Worm (Caenorhabditis elegans) whole organism, young adult: ENCODE results near the gene ZK666.11.

Experiments used
- B0336.3 ChIP-seq: fragments of 200-800 bp; sonication (Bioruptor generic); IDR thresholded peaks from 2 replicates; pipeline ENCODE4 v1.3.6; 2022; ENCODE audit warnings: missing genetic modification characterization, missing compliant biosample characterization
- C06A6.2 ChIP-seq: fragments of 200-800 bp; sonication (Bioruptor generic); conservative IDR thresholded peaks from 2 replicates; pipeline ENCODE4 v1.3.6; 2022; ENCODE audit warnings: missing genetic modification characterization, missing compliant biosample characterization
- C17E4.6 ChIP-seq: fragments of 200-800 bp; sonication (Bioruptor generic); IDR thresholded peaks from 2 replicates; pipeline ENCODE4 v1.3.6; 2022; ENCODE audit warnings: missing genetic modification reagents, missing genetic modification characterization, missing compliant biosample characterization
- F33H1.4 ChIP-seq: fragments of 200-800 bp; sonication (Bioruptor generic); IDR thresholded peaks from 2 replicates; pipeline ENCODE4 v1.3.6; 2022; ENCODE audit warnings: missing genetic modification reagents, missing genetic modification characterization, missing compliant biosample characterization
- K12H6.12 ChIP-seq: fragments of 200-800 bp; sonication (Bioruptor generic); optimal IDR thresholded peaks from 2 replicates; lab custom pipeline; 2018; ENCODE audit warnings: mild to moderate bottlenecking, missing genetic modification characterization, missing compliant biosample characterization
- Y67H2A.10 ChIP-seq: fragments of 200-800 bp; sonication (Bioruptor generic); conservative IDR thresholded peaks from 2 replicates; pipeline ENCODE4 v1.3.6; 2022; ENCODE audit warnings: missing genetic modification reagents, missing genetic modification characterization, missing compliant biosample characterization
- ZK185.1 ChIP-seq: sonication (generic microtip); optimal IDR thresholded peaks from 2 replicates; lab custom pipeline; 2016; ENCODE audit warnings: mild to moderate bottlenecking, missing genetic modification characterization, missing compliant biosample characterization; ENCODE audit not compliant: poor library complexity, severe bottlenecking
- atf-7 ChIP-seq: sonication (generic microtip); optimal IDR thresholded peaks from 2 replicates; lab custom pipeline; 2017; ENCODE audit warnings: mild to moderate bottlenecking, missing genetic modification characterization, missing compliant biosample characterization
- athp-1 ChIP-seq: sonication (generic microtip); optimal IDR thresholded peaks from 2 replicates; lab custom pipeline; 2017; ENCODE audit warnings: mild to moderate bottlenecking, missing genetic modification characterization, missing compliant biosample characterization
- attf-3 ChIP-seq: fragments of 200-800 bp; sonication (Bioruptor generic); conservative IDR thresholded peaks from 2 replicates; pipeline ENCODE4 v1.3.6; 2022; ENCODE audit warnings: missing genetic modification reagents, missing genetic modification characterization, missing compliant biosample characterization
- attf-5 ChIP-seq: fragments of 200-800 bp; sonication (Bioruptor generic); optimal IDR thresholded peaks from 2 replicates; lab custom pipeline; 2018; ENCODE audit warnings: mild to moderate bottlenecking, missing genetic modification characterization, missing compliant biosample characterization
- bed-1 ChIP-seq: fragments of 200-800 bp; sonication (Bioruptor generic); IDR thresholded peaks from 2 replicates; pipeline ENCODE4 v1.3.6; 2022; ENCODE audit warnings: missing genetic modification reagents, missing genetic modification characterization, missing compliant biosample characterization
- cebp-2 ChIP-seq: fragments of 200-800 bp; sonication (Bioruptor generic); IDR thresholded peaks from 2 replicates; pipeline ENCODE4 v1.3.6; 2022; ENCODE audit warnings: missing genetic modification characterization, missing compliant biosample characterization
- ceh-27 ChIP-seq: fragments of 200-800 bp; sonication (Bioruptor generic); optimal IDR thresholded peaks from 2 replicates; lab custom pipeline; 2018; ENCODE audit warnings: mild to moderate bottlenecking, missing genetic modification characterization, moderate library complexity, missing compliant biosample characterization
- die-1 ChIP-seq: sonication (generic microtip); optimal IDR thresholded peaks from 2 replicates; lab custom pipeline; 2016; ENCODE audit warnings: missing genotype, mild to moderate bottlenecking, missing genetic modification characterization, missing compliant biosample characterization
- dox-1 ChIP-seq: fragments of 200-800 bp; sonication (Bioruptor generic); IDR thresholded peaks from 2 replicates; pipeline ENCODE4 v1.3.6; 2022; ENCODE audit warnings: missing genetic modification reagents, missing genetic modification characterization, missing compliant biosample characterization
- ets-4 ChIP-seq: fragments of 200-800 bp; sonication (Bioruptor generic); optimal IDR thresholded peaks from 2 replicates; lab custom pipeline; 2018; ENCODE audit warnings: mild to moderate bottlenecking, missing genetic modification characterization, missing compliant biosample characterization
- fkh-3 ChIP-seq: sonication (generic microtip); optimal IDR thresholded peaks from 2 replicates; lab custom pipeline; 2016; ENCODE audit warnings: mild to moderate bottlenecking, missing genetic modification characterization, missing compliant biosample characterization
- hmg-1.2 ChIP-seq: fragments of 200-800 bp; sonication (Bioruptor generic); IDR thresholded peaks from 2 replicates; pipeline ENCODE4 v1.3.6; 2022; ENCODE audit warnings: missing genetic modification reagents, missing genetic modification characterization, missing compliant biosample characterization
- hmg-20 ChIP-seq: fragments of 200-800 bp; sonication (Bioruptor generic); IDR thresholded peaks from 2 replicates; pipeline ENCODE4 v1.3.6; 2022; ENCODE audit warnings: missing genetic modification reagents, missing genetic modification characterization, missing compliant biosample characterization
- lag-1 ChIP-seq: fragments of 200-800 bp; sonication (Bioruptor generic); IDR thresholded peaks from 2 replicates; pipeline ENCODE4 v1.3.6; 2022; ENCODE audit warnings: missing genetic modification reagents, missing genetic modification characterization, missing compliant biosample characterization
- let-607 ChIP-seq, 2 experiments: fragments of 200-800 bp in 1 of 2; sonication (Bioruptor generic) in 1 of 2; sonication (generic microtip) in 1 of 2; optimal IDR thresholded peaks; 2 replicates each; lab custom pipeline; 2016 to 2018; ENCODE audit warnings: mild to moderate bottlenecking in 2 of 2, missing compliant biosample characterization in 2 of 2, missing genetic modification characterization in 2 of 2, moderate library complexity in 2 of 2, missing genotype in 1 of 2
- lin-26 ChIP-seq: fragments of 200-800 bp; sonication (Bioruptor generic); IDR thresholded peaks from 2 replicates; pipeline ENCODE4 v1.3.6; 2022; ENCODE audit warnings: missing genetic modification reagents, missing genetic modification characterization, missing compliant biosample characterization
- lin-35 ChIP-seq, 3 experiments: fragments of 150-350 bp in 2 of 3; sonication (generic microtip) in 1 of 3; optimal IDR thresholded peaks; 2 replicates each; lab custom pipeline; 2014 to 2018; ENCODE audit warnings: missing biosample characterization in 3 of 3, missing genetic modification characterization in 3 of 3, missing genetic modification reagents in 3 of 3
- lsy-27 ChIP-seq: sonication (generic microtip); optimal IDR thresholded peaks from 2 replicates; lab custom pipeline; 2017; ENCODE audit warnings: missing genetic modification characterization, mild to moderate bottlenecking, missing compliant biosample characterization, antibody characterized with exemption, missing genotype, borderline replicate concordance; ENCODE audit not compliant: insufficient read depth
- madf-6 ChIP-seq: fragments of 200-800 bp; sonication (Bioruptor generic); IDR thresholded peaks from 2 replicates; pipeline ENCODE4 v1.3.6; 2022; ENCODE audit warnings: missing genetic modification reagents, missing genetic modification characterization, missing compliant biosample characterization
- mcd-1 ChIP-seq: fragments of 200-800 bp; sonication (Bioruptor generic); IDR thresholded peaks from 2 replicates; pipeline ENCODE4 v1.3.6; 2022; ENCODE audit warnings: missing genetic modification reagents, missing genetic modification characterization, missing compliant biosample characterization
- nfya-2 ChIP-seq: fragments of 200-800 bp; sonication (Bioruptor generic); IDR thresholded peaks from 2 replicates; pipeline ENCODE4 v1.3.6; 2022; ENCODE audit warnings: missing genetic modification reagents, missing genetic modification characterization, missing compliant biosample characterization
- nhr-80 ChIP-seq: sonication (generic microtip); optimal IDR thresholded peaks from 2 replicates; lab custom pipeline; 2016; ENCODE audit warnings: missing genetic modification characterization, missing compliant biosample characterization
- nhr-90 ChIP-seq: sonication (generic microtip); optimal IDR thresholded peaks from 2 replicates; lab custom pipeline; 2016; ENCODE audit warnings: missing genotype, mild to moderate bottlenecking, missing genetic modification characterization, missing compliant biosample characterization
- pbrm-1 ChIP-seq: fragments of 200-800 bp; sonication (Bioruptor generic); IDR thresholded peaks from 2 replicates; pipeline ENCODE4 v1.3.6; 2022; ENCODE audit warnings: missing genetic modification reagents, missing genetic modification characterization, missing compliant biosample characterization
- rpc-1 ChIP-seq, 2 experiments: fragments of 150-350 bp in 1 of 2; sonication (generic microtip) in 1 of 2; optimal IDR thresholded peaks; 2 replicates each; lab custom pipeline; 2014 to 2018; ENCODE audit warnings: missing biosample characterization in 1 of 2, missing genetic modification characterization in 1 of 2, missing genetic modification reagents in 1 of 2, missing genotype in 1 of 2
- snpc-1.1 ChIP-seq: sonication (generic microtip); optimal IDR thresholded peaks from 2 replicates; lab custom pipeline; 2017; ENCODE audit warnings: missing genetic modification characterization, mild to moderate bottlenecking, missing compliant biosample characterization, antibody characterized with exemption, moderate library complexity, missing genotype, missing genetic modification reagents; ENCODE audit not compliant: insufficient read depth
- somi-1 ChIP-seq: fragments of 200-800 bp; sonication (Bioruptor generic); optimal IDR thresholded peaks from 2 replicates; lab custom pipeline; 2018; ENCODE audit warnings: mild to moderate bottlenecking, missing genetic modification characterization, missing compliant biosample characterization
- sptf-2 ChIP-seq: fragments of 200-800 bp; sonication (Bioruptor generic); optimal IDR thresholded peaks from 2 replicates; lab custom pipeline; 2018; ENCODE audit warnings: mild to moderate bottlenecking, missing genetic modification characterization, missing compliant biosample characterization
- tbx-9 ChIP-seq: sonication (generic microtip); optimal IDR thresholded peaks from 2 replicates; lab custom pipeline; 2016; ENCODE audit warnings: borderline replicate concordance, missing genetic modification characterization, inconsistent platforms, missing compliant biosample characterization
- xnd-1 ChIP-seq: sonication (generic microtip); optimal IDR thresholded peaks from 2 replicates; lab custom pipeline; 2016; ENCODE audit warnings: missing genotype, missing genetic modification reagents, missing genetic modification characterization, missing compliant biosample characterization
- ztf-25 ChIP-seq: fragments of 200-800 bp; sonication (Bioruptor generic); IDR thresholded peaks from 2 replicates; pipeline ENCODE4 v1.3.6; 2022; ENCODE audit warnings: missing genetic modification reagents, missing genetic modification characterization, missing compliant biosample characterization
- ztf-3 ChIP-seq: fragments of 200-800 bp; sonication (Bioruptor generic); optimal IDR thresholded peaks from 2 replicates; lab custom pipeline; 2018; ENCODE audit warnings: mild to moderate bottlenecking, missing genetic modification characterization, missing compliant biosample characterization

The ZK666.11 gene

ce11 chrII:10502491-10503063 is 20.3 kb downstream of the ZK666.11 start, which contains the start of gene myrf-1 (continued):
- TF ChIP-seq let-607 (tag; optimal IDR thresholded peaks at IDR 0.05; lab: Kevin White, UChicago) (peak; percentile 57 to 65), somi-1 (GFP tag; lab: Kevin White, UChicago) (peak; percentile 75), lag-1 (GFP tag; lab: Robert Waterston, UW) (no peak), C06A6.2 (peak; percentile 45), snpc-1.1 (tag; lab: Kevin White, UChicago) (no peak), lin-35 (GFP tag; optimal IDR thresholded peaks at IDR 0.05; lab: Kevin White, UChicago) (peak in 1 of 3 experiments; percentile 22), die-1 (tag; lab: Kevin White, UChicago) (peak; percentile 62), lin-26 (peak; percentile 79), nhr-80 (tag; lab: Kevin White, UChicago) (peak; percentile 91), ceh-27 (GFP tag; lab: Kevin White, UChicago) (peak; percentile 74), madf-6 (GFP tag; lab: Robert Waterston, UW) (peak; percentile 12; the same call in 1 of the 2 replicates), ztf-25 (GFP tag; lab: Robert Waterston, UW) (no peak), nfya-2 (no peak), attf-5 (peak; percentile 87), cebp-2 (GFP tag; lab: Robert Waterston, UW) (no peak), rpc-1 (optimal IDR thresholded peaks at IDR 0.05; lab: Kevin White, UChicago) (no peak), rpc-1 (tag; optimal IDR thresholded peaks at IDR 0.05; lab: Kevin White, UChicago) (no peak), hmg-1.2 (GFP tag; lab: Robert Waterston, UW) (peak; percentile 91), attf-3 (GFP tag; lab: Robert Waterston, UW) (0 out of 2 replicates have a peak, but pooled peaks have one; percentile 17), mcd-1 (GFP tag; lab: Robert Waterston, UW) (peak; percentile 81), K12H6.12 (tag; lab: Kevin White, UChicago) (peak; percentile 88), hmg-20 (GFP tag; lab: Robert Waterston, UW) (peak; percentile 40), nhr-90 (tag; lab: Kevin White, UChicago) (peak; percentile 18), pbrm-1 (GFP tag; lab: Robert Waterston, UW) (peak; percentile 69; the same call in 1 of the 2 replicates), ZK185.1 (peak; percentile 39), tbx-9 (tag; lab: Kevin White, UChicago) (no peak), atf-7 (tag; lab: Kevin White, UChicago) (peak; percentile 44), sptf-2 (GFP tag; lab: Kevin White, UChicago) (peak; percentile 71), F33H1.4 (GFP tag; lab: Robert Waterston, UW) (no peak), dox-1 (GFP tag; lab: Robert Waterston, UW) (peak; percentile 90), B0336.3 (no peak)

ce11 chrII:10504729-10505128 is 22.4 kb downstream of the ZK666.11 start:
- TF ChIP-seq C17E4.6 (no peak), hmg-1.2 (GFP tag; lab: Robert Waterston, UW) (peak; percentile 17; the same call in 1 of the 2 replicates), attf-5 (no peak), ztf-3 (GFP tag; lab: Kevin White, UChicago) (no peak)

ce11 chrII:10505949-10506348 is 23.6 kb downstream of the ZK666.11 start:
- TF ChIP-seq ets-4 (GFP tag; lab: Kevin White, UChicago) (no peak), bed-1 (no peak), C17E4.6 (no peak), lag-1 (GFP tag; lab: Robert Waterston, UW) (no peak), ceh-27 (GFP tag; lab: Kevin White, UChicago) (no peak), athp-1 (tag; lab: Kevin White, UChicago) (no peak), xnd-1 (no peak), lsy-27 (no peak), Y67H2A.10 (GFP tag; lab: Robert Waterston, UW) (no peak), tbx-9 (tag; lab: Kevin White, UChicago) (no peak), K12H6.12 (tag; lab: Kevin White, UChicago) (no peak), fkh-3 (tag; lab: Kevin White, UChicago) (no peak), sptf-2 (GFP tag; lab: Kevin White, UChicago) (no peak), cebp-2 (GFP tag; lab: Robert Waterston, UW) (no peak), attf-5 (no peak)
